Worm (Caenorhabditis elegans) whole organism, late embryonic: ENCODE measurements around the gene R08C7.5.

Experiments
- K09A11.1 ChIP-seq: sonication (generic microtip); optimal IDR thresholded peaks from 2 replicates; lab custom pipeline; 2017; ENCODE audit warnings: antibody characterized with exemption, mild to moderate bottlenecking, missing genetic modification characterization, missing compliant biosample characterization; ENCODE audit not compliant: insufficient read depth
- T23F11.4 ChIP-seq: fragments of 200-800 bp; sonication (Bioruptor generic); optimal IDR thresholded peaks from 2 replicates; lab custom pipeline; 2018; ENCODE audit warnings: mild to moderate bottlenecking, missing genetic modification characterization, missing compliant biosample characterization
- ahr-1 ChIP-seq: sonication (generic microtip); optimal IDR thresholded peaks from 2 replicates; lab custom pipeline; 2016; ENCODE audit warnings: missing genetic modification characterization, missing compliant biosample characterization
- ama-1 ChIP-seq: fragments of 150-350 bp; optimal IDR thresholded peaks from 2 replicates; lab custom pipeline; 2014
- ceh-14 ChIP-seq: sonication (generic microtip); optimal IDR thresholded peaks from 2 replicates; lab custom pipeline; 2016; ENCODE audit warnings: missing genotype, missing genetic modification characterization, missing compliant biosample characterization
- ceh-18 ChIP-seq: sonication (generic microtip); optimal IDR thresholded peaks from 2 replicates; lab custom pipeline; 2016; ENCODE audit warnings: missing genetic modification characterization, missing compliant biosample characterization
- ceh-19 ChIP-seq: fragments of 200-800 bp; sonication (Bioruptor generic); optimal IDR thresholded peaks from 2 replicates; lab custom pipeline; 2018; ENCODE audit warnings: mild to moderate bottlenecking, missing genetic modification characterization, missing compliant biosample characterization
- ceh-30 ChIP-seq: fragments of 150-350 bp; optimal IDR thresholded peaks from 2 replicates; lab custom pipeline; 2014; ENCODE audit warnings: missing biosample characterization, missing genetic modification characterization
- ceh-6 ChIP-seq: fragments of 200-800 bp; sonication (Bioruptor generic); optimal IDR thresholded peaks from 2 replicates; lab custom pipeline; 2018; ENCODE audit warnings: mild to moderate bottlenecking, missing genetic modification characterization, missing compliant biosample characterization
- che-1 ChIP-seq: sonication (generic microtip); optimal IDR thresholded peaks from 2 replicates; lab custom pipeline; 2016; ENCODE audit warnings: mild to moderate bottlenecking, missing genetic modification characterization, missing compliant biosample characterization
- dmd-4 ChIP-seq: sonication (generic microtip); optimal IDR thresholded peaks from 2 replicates; lab custom pipeline; 2016; ENCODE audit warnings: borderline replicate concordance, missing genetic modification characterization, missing compliant biosample characterization
- elt-2 ChIP-seq: sonication (generic microtip); optimal IDR thresholded peaks from 2 replicates; lab custom pipeline; 2016; ENCODE audit warnings: missing genetic modification reagents, missing genetic modification characterization, missing compliant biosample characterization
- fkh-10 ChIP-seq: fragments of 150-350 bp; optimal IDR thresholded peaks from 2 replicates; lab custom pipeline; 2014; ENCODE audit warnings: missing biosample characterization, missing genetic modification reagents, missing genetic modification characterization
- fkh-6 ChIP-seq: sonication (generic microtip); optimal IDR thresholded peaks from 2 replicates; lab custom pipeline; 2016; ENCODE audit warnings: missing genetic modification characterization, missing compliant biosample characterization
- hlh-13 ChIP-seq: fragments of 200-800 bp; sonication (Bioruptor generic); optimal IDR thresholded peaks from 2 replicates; lab custom pipeline; 2018; ENCODE audit warnings: mild to moderate bottlenecking, missing genetic modification characterization, missing compliant biosample characterization
- hlh-6 ChIP-seq: sonication (generic microtip); optimal IDR thresholded peaks from 2 replicates; lab custom pipeline; 2016; ENCODE audit warnings: missing genotype, missing genetic modification characterization, missing compliant biosample characterization
- nfya-1 ChIP-seq: sonication (generic microtip); optimal IDR thresholded peaks from 2 replicates; lab custom pipeline; 2017; ENCODE audit warnings: missing genetic modification characterization, mild to moderate bottlenecking, missing compliant biosample characterization, antibody characterized with exemption, moderate library complexity
- nhr-11 ChIP-seq: fragments of 150-350 bp; optimal IDR thresholded peaks from 2 replicates; lab custom pipeline; 2014; ENCODE audit warnings: missing biosample characterization, missing genetic modification characterization
- pat-9 ChIP-seq: fragments of 200-800 bp; sonication (Bioruptor generic); optimal IDR thresholded peaks from 2 replicates; lab custom pipeline; 2018; ENCODE audit warnings: mild to moderate bottlenecking, missing genetic modification characterization, moderate library complexity, missing compliant biosample characterization
- pha-2 ChIP-seq: sonication (generic microtip); optimal IDR thresholded peaks from 2 replicates; lab custom pipeline; 2017; ENCODE audit warnings: mild to moderate bottlenecking, missing genetic modification characterization, missing compliant biosample characterization
- pha-4 ChIP-seq: fragments of 150-350 bp; optimal IDR thresholded peaks from 2 replicates; lab custom pipeline; 2018; ENCODE audit warnings: missing biosample characterization, missing genetic modification reagents, missing genetic modification characterization
- pqm-1 ChIP-seq: sonication (generic microtip); optimal IDR thresholded peaks from 2 replicates; lab custom pipeline; 2016; ENCODE audit warnings: missing genetic modification characterization, missing compliant biosample characterization
- pros-1 ChIP-seq: fragments of 150-350 bp; optimal IDR thresholded peaks from 2 replicates; lab custom pipeline; 2014; ENCODE audit warnings: missing biosample characterization, missing genetic modification reagents, missing genetic modification characterization
- ref-2 ChIP-seq: sonication (generic microtip); optimal IDR thresholded peaks from 2 replicates; lab custom pipeline; 2016; ENCODE audit warnings: missing genetic modification characterization, missing compliant biosample characterization
- sdc-2 ChIP-seq: sonication (generic microtip); optimal IDR thresholded peaks from 2 replicates; lab custom pipeline; 2016; ENCODE audit warnings: missing genotype, missing genetic modification characterization, missing compliant biosample characterization
- tbx-2 ChIP-seq: sonication (generic microtip); optimal IDR thresholded peaks from 2 replicates; lab custom pipeline; 2016; ENCODE audit warnings: missing genetic modification characterization, missing compliant biosample characterization
- unc-42 ChIP-seq: sonication (generic microtip); optimal IDR thresholded peaks from 2 replicates; lab custom pipeline; 2016; ENCODE audit warnings: missing genotype, missing genetic modification characterization, missing compliant biosample characterization
- unc-55 ChIP-seq: sonication (generic microtip); optimal IDR thresholded peaks from 2 replicates; lab custom pipeline; 2017; ENCODE audit warnings: missing biosample characterization, missing genetic modification reagents, missing genetic modification characterization
- ztf-16 ChIP-seq: sonication (generic microtip); optimal IDR thresholded peaks from 2 replicates; lab custom pipeline; 2017; ENCODE audit warnings: missing genetic modification characterization, missing compliant biosample characterization

R08C7.5 gene

DNA sequence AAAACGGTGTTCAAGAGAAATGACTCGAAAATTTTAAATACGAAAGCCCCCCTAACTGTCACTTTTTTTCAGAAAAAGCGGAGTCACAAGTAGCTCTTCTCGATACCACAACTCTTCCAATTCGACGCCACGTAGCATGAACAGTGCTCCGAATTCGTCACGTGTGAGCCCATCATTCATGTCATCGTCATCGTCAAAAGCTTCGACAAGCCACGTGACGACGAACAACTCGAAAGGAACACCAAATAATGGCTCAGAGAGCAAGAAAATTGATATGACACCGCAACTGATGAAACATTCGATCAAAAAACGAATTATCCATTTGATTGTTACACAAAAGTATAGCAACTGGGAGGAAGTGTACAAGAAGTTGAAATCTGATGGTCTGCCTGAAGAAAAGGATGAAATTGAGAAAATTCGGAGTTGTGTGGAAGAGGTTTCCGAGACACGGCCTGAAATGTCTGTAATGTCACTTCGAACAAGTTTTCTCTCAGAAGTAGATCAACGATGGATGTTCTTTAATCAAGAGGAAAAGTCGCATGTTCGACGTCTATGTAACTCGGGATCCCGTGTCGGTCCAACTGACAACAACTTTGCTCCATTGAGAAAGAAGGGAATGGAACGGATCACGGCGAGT is 18.6 kb upstream of the R08C7.5 start:
- TF ChIP-seq ref-2 (tag; lab: Kevin White, UChicago) (peak; percentile 0), ceh-6 (GFP tag; lab: Kevin White, UChicago) (no peak)

- TF ChIP-seq ceh-18 (tag; lab: Kevin White, UChicago) (no peak), tbx-2 (tag; lab: Kevin White, UChicago) (no peak), ztf-16 (tag; lab: Kevin White, UChicago) (no peak), elt-2 (no peak), che-1 (tag; lab: Kevin White, UChicago) (no peak), unc-42 (no peak), hlh-6 (tag; lab: Kevin White, UChicago) (no peak), ceh-30 (no peak)
Measured at ce11 chrIV:4411948-4412335, 18.1 kb upstream of the R08C7.5 start.

ce11 chrIV:4413114-4413513 is 16.9 kb upstream of the R08C7.5 start:
- TF ChIP-seq ceh-19 (GFP tag; lab: Kevin White, UChicago) (no peak), hlh-13 (GFP tag; lab: Kevin White, UChicago) (no peak), ceh-14 (no peak), tbx-2 (tag; lab: Kevin White, UChicago) (no peak), pha-4 (tag; lab: Kevin White, UChicago) (no peak), ama-1 (no peak), K09A11.1 (tag; lab: Kevin White, UChicago) (no peak), ceh-30 (no peak), sdc-2 (tag; lab: Kevin White, UChicago) (no peak), pat-9 (no peak), pha-2 (no peak)
- TF ChIP-seq, all 69 proteins: peak for 0

ce11 chrIV:4422029-4422428 is 8.0 kb upstream of the R08C7.5 start, which contains the start of gene clec-175:
TSS of gene clec-175 (plus strand) at chrIV:4422329.
- TF ChIP-seq unc-55 (GFP tag; lab: Kevin White, UChicago) (no peak), hlh-6 (tag; lab: Kevin White, UChicago) (no peak), ahr-1 (tag; lab: Kevin White, UChicago) (no peak), fkh-10 (no peak), T23F11.4 (GFP tag; lab: Kevin White, UChicago) (no peak), pros-1 (tag; lab: Kevin White, UChicago) (no peak), nfya-1 (tag; lab: Kevin White, UChicago) (no peak), che-1 (tag; lab: Kevin White, UChicago) (no peak), pqm-1 (tag; lab: Kevin White, UChicago) (no peak), ztf-16 (tag; lab: Kevin White, UChicago) (no peak), fkh-6 (tag; lab: Kevin White, UChicago) (no peak), dmd-4 (tag; lab: Kevin White, UChicago) (no peak)

DNA sequence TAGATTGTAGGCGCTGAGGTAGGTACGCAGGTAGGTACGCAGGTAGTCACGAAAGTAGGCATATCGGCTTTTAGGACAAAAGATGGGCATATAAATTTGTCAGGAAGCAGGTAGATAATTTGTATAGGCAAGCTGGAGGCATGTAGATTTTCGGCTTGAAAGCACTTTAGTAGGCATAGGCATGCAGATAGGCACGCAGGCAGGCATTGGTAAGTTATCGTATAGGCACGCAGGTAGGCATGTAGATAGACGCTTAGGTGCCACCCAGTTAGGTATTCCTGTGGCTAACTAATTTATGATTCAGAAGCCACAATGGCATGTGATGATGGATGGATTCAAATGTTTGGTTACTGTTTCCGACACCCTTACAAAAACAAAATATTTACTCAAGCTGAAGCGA is 7.0 kb upstream of the R08C7.5 start:
- no peak for TF ChIP-seq tbx-2 (tag; lab: Kevin White, UChicago)

DNA sequence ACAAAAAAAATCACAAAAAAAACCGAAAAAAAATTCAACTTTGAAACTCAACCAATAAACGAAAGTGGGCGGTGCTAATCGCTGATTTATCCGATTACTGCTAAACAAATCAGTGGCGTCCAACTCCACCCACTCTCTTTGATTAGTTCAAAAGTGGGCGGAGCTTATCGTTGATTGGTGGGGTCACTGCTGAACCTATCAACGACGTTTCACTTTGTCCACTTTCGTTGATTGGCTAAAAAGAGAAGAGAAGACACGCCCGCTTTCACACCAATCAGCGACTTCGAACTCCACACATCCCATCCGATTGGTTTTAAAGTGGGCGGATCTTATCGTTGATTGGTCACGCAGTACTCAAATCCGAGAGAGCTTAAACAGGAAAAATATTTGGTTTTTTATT is 6.1 kb upstream of the R08C7.5 start:
- TF ChIP-seq nfya-1 (tag; lab: Kevin White, UChicago), result peak; percentile 99
- TF ChIP-seq nhr-11 (tag; lab: Kevin White, UChicago), result no peak
